Fruit fly (Drosophila melanogaster) whole organism, pupa: Measurements from ENCODE around the gene lmgA.

Experiments
- CG13204 ChIP-seq: fragments of 200-800 bp; sonication (Bioruptor generic); optimal IDR thresholded peaks from 2 replicates; lab custom pipeline; 2018; ENCODE audit warnings: missing biosample characterization, mild to moderate bottlenecking, missing genetic modification characterization, moderate library complexity
- CG14655 ChIP-seq: fragments of 200-800 bp; sonication (Bioruptor generic); optimal IDR thresholded peaks from 3 replicates; lab custom pipeline; 2017; ENCODE audit warnings: mild to moderate bottlenecking, missing biosample characterization, missing genetic modification reagents, missing genetic modification characterization
- CG15710 ChIP-seq: fragments of 200-800 bp; sonication (Bioruptor generic); optimal IDR thresholded peaks from 2 replicates; lab custom pipeline; 2018; ENCODE audit warnings: missing biosample characterization, mild to moderate bottlenecking, missing genetic modification characterization, moderate library complexity
- CG32121 ChIP-seq: fragments of 200-800 bp; sonication (Bioruptor generic); IDR thresholded peaks from 2 replicates; pipeline ENCODE4 v1.3.6; 2022; ENCODE audit warnings: missing biosample characterization, missing genetic modification characterization
- CG8159 ChIP-seq: fragments of 200-800 bp; sonication (Bioruptor generic); optimal IDR thresholded peaks from 3 replicates; lab custom pipeline; 2018; ENCODE audit warnings: missing biosample characterization, mild to moderate bottlenecking, missing genetic modification characterization, moderate library complexity
- CG8301 ChIP-seq: fragments of 200-800 bp; sonication (Bioruptor generic); optimal IDR thresholded peaks from 2 replicates; lab custom pipeline; 2018; ENCODE audit warnings: missing biosample characterization, mild to moderate bottlenecking, missing genetic modification characterization
- CG9948 ChIP-seq: fragments of 200-800 bp; sonication (Bioruptor generic); optimal IDR thresholded peaks from 2 replicates; lab custom pipeline; 2018; ENCODE audit warnings: missing biosample characterization, mild to moderate bottlenecking, missing genetic modification characterization, moderate library complexity
- D1 ChIP-seq: fragments of 200-800 bp; sonication (Bioruptor generic); optimal IDR thresholded peaks from 2 replicates; lab custom pipeline; 2018; ENCODE audit warnings: missing biosample characterization, mild to moderate bottlenecking, missing genetic modification characterization, moderate library complexity
- Ets98B ChIP-seq: fragments of 200-800 bp; sonication (Bioruptor generic); IDR thresholded peaks from 2 replicates; pipeline ENCODE4 v1.3.6; 2022; ENCODE audit warnings: missing biosample characterization, missing genetic modification characterization
- Snoo ChIP-seq: fragments of 200-800 bp; sonication (Bioruptor generic); optimal IDR thresholded peaks from 3 replicates; lab custom pipeline; 2017; ENCODE audit warnings: missing biosample characterization, mild to moderate bottlenecking, missing genetic modification characterization, inconsistent platforms
- fd96Ca ChIP-seq: fragments of 200-800 bp; sonication (Bioruptor generic); IDR thresholded peaks from 3 replicates; pipeline ENCODE4 v1.3.6; 2022; ENCODE audit warnings: missing biosample characterization, missing genetic modification characterization
- gl ChIP-seq: fragments of 200-800 bp; sonication (Bioruptor generic); optimal IDR thresholded peaks from 2 replicates; lab custom pipeline; 2018; ENCODE audit warnings: missing biosample characterization, mild to moderate bottlenecking, missing genetic modification characterization

DNA sequence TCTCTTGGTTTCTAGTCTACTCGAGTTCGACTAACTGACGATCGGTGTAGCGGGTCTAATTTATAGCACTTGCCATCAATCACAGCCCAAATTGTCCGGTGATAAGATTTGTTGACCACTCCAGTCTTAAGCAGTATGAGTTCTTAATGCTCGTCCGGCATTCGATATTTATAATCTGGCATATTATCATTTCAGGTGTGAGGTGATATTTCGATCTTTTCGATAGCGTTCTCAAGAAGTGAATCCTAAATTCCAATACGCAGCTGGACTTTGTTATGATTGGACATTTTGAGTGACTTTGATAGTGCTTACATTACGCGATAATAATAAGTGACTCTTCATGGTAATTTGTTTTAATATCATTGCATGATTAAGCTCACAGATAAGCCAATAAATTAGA, 32.1 kb downstream of the lmgA start, which contains the start of gene Bace:
- no peak for TF ChIP-seq D1 (tag; lab: Kevin White, UChicago)
- no peak for TF ChIP-seq fd96Ca (GFP tag; lab: Robert Waterston, UW)
- no peak for TF ChIP-seq CG32121
- no peak for TF ChIP-seq CG8159 (tag; lab: Kevin White, UChicago)
- no peak for TF ChIP-seq CG8301 (tag; lab: Kevin White, UChicago)
- no peak for TF ChIP-seq CG13204 (GFP tag; lab: Kevin White, UChicago)
- TF ChIP-seq Ets98B: no peak
- no peak for TF ChIP-seq CG15710 (tag; lab: Kevin White, UChicago)
- no peak for TF ChIP-seq Snoo (tag; lab: Kevin White, UChicago)
- TF ChIP-seq gl (tag; lab: Kevin White, UChicago): no peak
- TF ChIP-seq CG14655 (GFP tag; lab: Kevin White, UChicago): no peak
- no peak for TF ChIP-seq CG9948
